Worm (Caenorhabditis elegans): ENCODE measurements around the gene cpl-1.

- TF ChIP-seq ceh-13 (GFP tag; optimal IDR thresholded peaks at IDR 0.05), result no peak
- TF ChIP-seq ama-1 (optimal IDR thresholded peaks at IDR 0.05), result no peak
- TF ChIP-seq flt-1 (GFP tag; IDR thresholded peaks at IDR 0.05), result no peak
- no peak for TF ChIP-seq hmbx-1 (tag; optimal IDR thresholded peaks at IDR 0.05)
- TF ChIP-seq hmg-4 (GFP tag; optimal IDR thresholded peaks at IDR 0.05), result no peak
- TF ChIP-seq ets-7 (tag; optimal IDR thresholded peaks at IDR 0.05), result no peak
- TF ChIP-seq aly-1 (tag; optimal IDR thresholded peaks at IDR 0.05), result no peak
Measured at ce11 chrV:16594514-16594913, 632 bp downstream of the cpl-1 start.

Data from whole organism, early embryonic.